Fruit fly (Drosophila melanogaster) whole organism, prepupa: ENCODE data around the gene CG33296.
A peak's percentile ranks its signal among the peaks of the same experiment; 100 is the strongest.

Experiments
- CG10669 ChIP-seq: fragments of 200-800 bp; sonication (Bioruptor generic); optimal IDR thresholded peaks from 3 replicates; lab custom pipeline; 2018; ENCODE audit warnings: missing biosample characterization, mild to moderate bottlenecking, missing genetic modification characterization, moderate library complexity
- CG11294 ChIP-seq: fragments of 200-800 bp; sonication (Bioruptor generic); IDR thresholded peaks from 2 replicates; pipeline ENCODE4 v1.3.6; 2022; ENCODE audit warnings: missing biosample characterization, missing genetic modification characterization
- CG11902 ChIP-seq: fragments of 200-800 bp; sonication (Bioruptor generic); optimal IDR thresholded peaks from 3 replicates; lab custom pipeline; 2016; ENCODE audit warnings: missing biosample characterization, missing genetic modification characterization
- CG15336 ChIP-seq: fragments of 200-800 bp; sonication (Bioruptor generic); IDR thresholded peaks from 2 replicates; pipeline ENCODE4 v1.3.6; 2022; ENCODE audit warnings: missing biosample characterization, missing genetic modification characterization
- CG1621 ChIP-seq: fragments of 200-800 bp; sonication (Bioruptor generic); optimal IDR thresholded peaks from 3 replicates; lab custom pipeline; 2018; ENCODE audit warnings: missing biosample characterization, mild to moderate bottlenecking, missing genetic modification characterization
- CG31627 ChIP-seq: fragments of 200-800 bp; sonication (Bioruptor generic); optimal IDR thresholded peaks from 3 replicates; lab custom pipeline; 2016; ENCODE audit warnings: missing biosample characterization, missing genetic modification characterization
- CG32006 ChIP-seq: fragments of 200-800 bp; sonication (Bioruptor generic); optimal IDR thresholded peaks from 3 replicates; lab custom pipeline; 2017; ENCODE audit warnings: missing biosample characterization, mild to moderate bottlenecking, missing genetic modification characterization
- CG34406 ChIP-seq: fragments of 200-800 bp; sonication (Bioruptor generic); optimal IDR thresholded peaks from 3 replicates; lab custom pipeline; 2016; ENCODE audit warnings: missing biosample characterization, missing genetic modification characterization
- CG3919 ChIP-seq: fragments of 200-800 bp; sonication (Bioruptor generic); optimal IDR thresholded peaks from 3 replicates; lab custom pipeline; 2016; ENCODE audit warnings: missing biosample characterization, missing genetic modification characterization
- CG4318 ChIP-seq: fragments of 200-800 bp; sonication (Bioruptor generic); optimal IDR thresholded peaks from 3 replicates; lab custom pipeline; 2017; ENCODE audit warnings: missing biosample characterization, mild to moderate bottlenecking, missing genetic modification characterization
- CG6163 ChIP-seq: fragments of 200-800 bp; sonication (Bioruptor generic); IDR thresholded peaks from 3 replicates; pipeline ENCODE4 v1.3.6; 2022; ENCODE audit warnings: missing biosample characterization, missing genetic modification characterization
- CG6276 ChIP-seq: fragments of 200-800 bp; sonication (Bioruptor generic); optimal IDR thresholded peaks from 2 replicates; lab custom pipeline; 2017; ENCODE audit warnings: missing biosample characterization, mild to moderate bottlenecking, missing genetic modification characterization
- CG6808 ChIP-seq: fragments of 200-800 bp; sonication (Bioruptor generic); optimal IDR thresholded peaks from 3 replicates; lab custom pipeline; 2017; ENCODE audit warnings: missing biosample characterization, missing genetic modification characterization, mild to moderate bottlenecking, moderate library complexity, missing genetic modification reagents
- CG6854 ChIP-seq: fragments of 200-800 bp; sonication (Bioruptor generic); optimal IDR thresholded peaks from 2 replicates; lab custom pipeline; 2017; ENCODE audit warnings: missing biosample characterization, mild to moderate bottlenecking, missing genetic modification characterization
- CG7368 ChIP-seq: fragments of 200-800 bp; sonication (Bioruptor generic); optimal IDR thresholded peaks from 3 replicates; lab custom pipeline; 2016; ENCODE audit warnings: missing biosample characterization, missing genetic modification characterization
- CG8119 ChIP-seq: fragments of 200-800 bp; sonication (Bioruptor generic); IDR thresholded peaks from 3 replicates; pipeline ENCODE4 v1.3.6; 2022; ENCODE audit warnings: missing biosample characterization, missing genetic modification characterization
- CG8632 ChIP-seq: fragments of 200-800 bp; sonication (Bioruptor generic); optimal IDR thresholded peaks from 3 replicates; lab custom pipeline; 2016; ENCODE audit warnings: missing biosample characterization, missing genetic modification characterization
- CG9139 ChIP-seq: fragments of 200-800 bp; sonication (Bioruptor generic); optimal IDR thresholded peaks from 3 replicates; lab custom pipeline; 2017; ENCODE audit warnings: missing biosample characterization, mild to moderate bottlenecking, missing genetic modification characterization
- Eip75B ChIP-seq: fragments of 200-800 bp; sonication (Bioruptor generic); optimal IDR thresholded peaks from 3 replicates; lab custom pipeline; 2016; ENCODE audit warnings: missing biosample characterization, missing genetic modification characterization
- Eip78C ChIP-seq: fragments of 200-800 bp; sonication (Bioruptor generic); peaks from one replicate; lab custom pipeline; 2016; ENCODE audit warnings: missing biosample characterization, missing genetic modification characterization
- Ets96B ChIP-seq: fragments of 200-800 bp; optimal IDR thresholded peaks from 2 replicates; lab custom pipeline; 2019; ENCODE audit warnings: missing biosample characterization, mild to moderate bottlenecking, missing genetic modification characterization, moderate library complexity
- Hr38 ChIP-seq: sonication (Bioruptor generic); optimal IDR thresholded peaks from 2 replicates; lab custom pipeline; 2016; ENCODE audit warnings: missing biosample characterization, missing genetic modification characterization
- Hr39 ChIP-seq: fragments of 200-800 bp; sonication (Bioruptor generic); optimal IDR thresholded peaks from 2 replicates; lab custom pipeline; 2016; ENCODE audit warnings: missing biosample characterization, missing genetic modification characterization
- Lpt ChIP-seq: fragments of 200-800 bp; sonication (Bioruptor generic); optimal IDR thresholded peaks from 3 replicates; lab custom pipeline; 2016; ENCODE audit warnings: missing biosample characterization, missing genetic modification characterization
- Met ChIP-seq: fragments of 200-800 bp; sonication (Bioruptor generic); optimal IDR thresholded peaks from 3 replicates; lab custom pipeline; 2016; ENCODE audit warnings: missing biosample characterization, missing genetic modification characterization
- Smox ChIP-seq: fragments of 200-800 bp; sonication (Bioruptor generic); optimal IDR thresholded peaks from 3 replicates; lab custom pipeline; 2016; ENCODE audit warnings: missing biosample characterization, missing genetic modification characterization
- Sox102F ChIP-seq: fragments of 200-800 bp; sonication (Bioruptor generic); optimal IDR thresholded peaks from 2 replicates; lab custom pipeline; 2016; ENCODE audit warnings: missing biosample characterization, mild to moderate bottlenecking, missing genetic modification characterization
- Sox14 ChIP-seq: fragments of 200-800 bp; sonication (Bioruptor generic); optimal IDR thresholded peaks from 3 replicates; lab custom pipeline; 2016; ENCODE audit warnings: missing biosample characterization, missing genetic modification characterization
- Sox15 ChIP-seq: fragments of 200-800 bp; sonication (Bioruptor generic); optimal IDR thresholded peaks from 3 replicates; lab custom pipeline; 2016; ENCODE audit warnings: missing biosample characterization, missing genetic modification characterization
- achi ChIP-seq: fragments of 200-800 bp; sonication (Bioruptor generic); optimal IDR thresholded peaks from 3 replicates; lab custom pipeline; 2016; ENCODE audit warnings: missing biosample characterization, missing genetic modification characterization
- dsx ChIP-seq: fragments of 200-800 bp; optimal IDR thresholded peaks from 3 replicates; lab custom pipeline; 2019; ENCODE audit warnings: missing biosample characterization, mild to moderate bottlenecking, missing genetic modification characterization, moderate library complexity; ENCODE audit not compliant: poor library complexity, severe bottlenecking
- eg ChIP-seq: fragments of 200-800 bp; sonication (Bioruptor generic); IDR thresholded peaks from 3 replicates; pipeline ENCODE4 v1.3.6; 2022; ENCODE audit warnings: missing biosample characterization, missing genetic modification characterization
- esn ChIP-seq: fragments of 200-800 bp; sonication (Bioruptor generic); optimal IDR thresholded peaks from 2 replicates; lab custom pipeline; 2016; ENCODE audit warnings: missing biosample characterization, mild to moderate bottlenecking, missing genetic modification characterization, moderate library complexity
- fd85E ChIP-seq: fragments of 200-800 bp; sonication (Bioruptor generic); optimal IDR thresholded peaks from 3 replicates; lab custom pipeline; 2016; ENCODE audit warnings: missing biosample characterization, missing genetic modification characterization
- net ChIP-seq: fragments of 200-800 bp; sonication (Bioruptor generic); optimal IDR thresholded peaks from 3 replicates; lab custom pipeline; 2016; ENCODE audit warnings: missing biosample characterization, missing genetic modification characterization
- pdm3 ChIP-seq: fragments of 200-800 bp; sonication (Bioruptor generic); optimal IDR thresholded peaks from 3 replicates; lab custom pipeline; 2016; ENCODE audit warnings: missing biosample characterization, missing genetic modification characterization
- svp ChIP-seq: fragments of 200-800 bp; sonication (Bioruptor generic); peaks from one replicate; lab custom pipeline; 2016; ENCODE audit warnings: missing biosample characterization, missing genetic modification characterization
- topi ChIP-seq: fragments of 200-800 bp; sonication (Bioruptor generic); optimal IDR thresholded peaks from 3 replicates; lab custom pipeline; 2016; ENCODE audit warnings: missing biosample characterization, missing genetic modification characterization
- vri ChIP-seq: fragments of 200-800 bp; sonication (Bioruptor generic); optimal IDR thresholded peaks from 3 replicates; lab custom pipeline; 2016; ENCODE audit warnings: missing biosample characterization, mild to moderate bottlenecking, missing genetic modification characterization

CG33296 gene

DNA sequence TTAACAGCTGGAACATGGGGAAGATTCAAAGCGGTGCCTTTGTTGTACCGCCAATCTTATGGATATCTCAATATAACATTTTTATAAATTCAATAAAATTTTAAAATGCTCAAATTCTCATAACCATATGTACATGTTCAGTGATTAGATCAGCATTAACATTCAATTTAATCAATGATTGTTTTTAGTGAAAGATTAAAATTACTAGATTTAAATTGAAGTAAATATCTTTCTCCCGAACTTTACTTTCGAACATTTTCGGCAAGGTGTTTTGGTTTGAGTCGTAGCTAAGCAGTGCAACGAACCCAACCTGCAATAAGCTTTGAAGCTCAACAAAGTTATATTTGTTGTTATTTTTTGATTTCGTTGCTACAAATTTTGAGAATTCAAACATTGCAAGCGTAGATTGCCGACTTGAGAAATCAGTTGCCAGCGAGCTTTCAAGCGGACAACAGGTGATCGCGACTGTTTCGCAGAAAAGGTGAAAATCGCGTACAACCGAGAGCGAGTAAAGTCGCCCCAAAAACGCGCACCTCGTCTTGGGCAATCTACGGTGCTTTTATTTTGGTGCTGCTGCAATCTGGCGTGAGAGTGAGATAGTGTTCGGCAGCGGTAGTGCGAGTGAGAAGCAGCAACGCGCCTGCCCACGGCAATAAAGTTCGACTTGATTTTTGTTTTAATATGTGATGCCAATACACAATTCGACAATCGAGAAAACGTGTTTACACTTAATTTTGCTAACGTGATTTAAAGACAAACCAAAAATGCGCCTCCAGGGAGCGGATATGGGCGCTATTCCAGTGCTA is 13.9 kb downstream of the CG33296 start, which contains the start of gene Tep3 (continued):
- TF ChIP-seq esn (peak; percentile 61), pdm3 (GFP tag; lab: Kevin White, UChicago) (peak; percentile 62), Sox15 (no peak), Eip78C (GFP tag; lab: Kevin White, UChicago) (peak; percentile 85), CG31627 (GFP tag; lab: Kevin White, UChicago) (peak; percentile 43), CG15336 (GFP tag; lab: Robert Waterston, UW) (peak; percentile 35; the same call in 1 of the 2 replicates), net (no peak), dsx (GFP tag; lab: Kevin White, UChicago) (peak; percentile 75), CG6276 (GFP tag; lab: Kevin White, UChicago) (peak; percentile 34), CG7368 (GFP tag; lab: Kevin White, UChicago) (no peak), Sox14 (GFP tag; lab: Kevin White, UChicago) (peak; percentile 66), CG4318 (GFP tag; lab: Kevin White, UChicago) (no peak), eg (peak; percentile 55), CG6808 (peak; percentile 26), Smox (GFP tag; lab: Kevin White, UChicago) (peak; percentile 53), fd85E (no peak), Met (GFP tag; lab: Kevin White, UChicago) (peak; percentile 41), CG11294 (no peak)
- TF ChIP-seq, all 60 proteins: peak for 39

dm6 chr2L:7701417-7701816 is 15.0 kb downstream of the CG33296 start, which contains the start of gene Tep2:
Gene Tep2, minus strand, starts transcription at chr2L:7701601.
- TF ChIP-seq CG6163 (GFP tag; lab: Robert Waterston, UW) (peak; percentile 49; the same call in 1 of the 3 replicates), CG8119 (GFP tag; lab: Robert Waterston, UW) (no peak), Lpt (no peak), svp (GFP tag; lab: Kevin White, UChicago) (peak; percentile 97), Sox14 (GFP tag; lab: Kevin White, UChicago) (peak; percentile 80), CG32006 (no peak), Hr38 (GFP tag; lab: Kevin White, UChicago) (no peak), Sox102F (GFP tag; lab: Kevin White, UChicago) (peak; percentile 48), CG10669 (GFP tag; lab: Kevin White, UChicago) (no peak), CG9139 (GFP tag; lab: Kevin White, UChicago) (peak; percentile 6), CG34406 (GFP tag; lab: Kevin White, UChicago) (no peak), CG6854 (no peak), esn (peak; percentile 25), vri (no peak), dsx (GFP tag; lab: Kevin White, UChicago) (peak; percentile 27), CG6808 (no peak)
- TF ChIP-seq, all 60 proteins: peak for 7

dm6 chr2L:7692583-7693080 is 23.8 kb downstream of the CG33296 start, which contains the start of the genes CG7025 and CG43235:
Gene CG7025, minus strand, starts transcription at chr2L:7692683.
Gene CG43235, plus strand, starts transcription at chr2L:7693030.
- TF ChIP-seq Sox102F (GFP tag; lab: Kevin White, UChicago) (no peak), Met (GFP tag; lab: Kevin White, UChicago) (no peak), CG6276 (GFP tag; lab: Kevin White, UChicago) (no peak), svp (GFP tag; lab: Kevin White, UChicago) (peak; percentile 43), Smox (GFP tag; lab: Kevin White, UChicago) (no peak)

DNA sequence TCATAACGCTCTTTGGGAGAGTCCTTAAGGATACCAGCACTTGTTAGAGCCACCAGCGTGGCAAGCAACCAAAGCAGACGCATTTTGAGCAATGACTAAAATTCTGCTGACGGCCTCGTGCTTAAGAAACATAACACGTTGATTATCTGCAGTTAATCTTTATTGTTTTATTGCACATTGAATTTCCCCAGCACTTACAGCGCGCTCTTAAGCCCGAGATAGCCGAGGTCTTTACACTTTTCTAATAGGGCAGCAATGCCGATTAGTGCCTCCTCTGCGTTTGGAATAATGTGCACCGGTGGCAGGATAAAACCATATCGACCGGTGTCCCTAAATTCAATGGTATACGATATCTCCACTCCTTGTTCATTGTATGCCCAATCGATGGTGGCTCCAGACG is 25.5 kb downstream of the CG33296 start, which contains the start of gene CG18585:
CG18585 (minus strand) TSS at position 101 of the 400 bp plus-strand sequence.
- TF ChIP-seq Hr39 (GFP tag; lab: Kevin White, UChicago) (no peak), CG15336 (GFP tag; lab: Robert Waterston, UW) (no peak), fd85E (no peak), Ets96B (tag; lab: Kevin White, UChicago) (no peak), Eip75B (no peak), Sox102F (GFP tag; lab: Kevin White, UChicago) (no peak), CG11902 (no peak), CG8632 (GFP tag; lab: Kevin White, UChicago) (no peak), net (no peak), CG10669 (GFP tag; lab: Kevin White, UChicago) (no peak), topi (GFP tag; lab: Kevin White, UChicago) (no peak), CG3919 (GFP tag; lab: Kevin White, UChicago) (no peak), Eip78C (GFP tag; lab: Kevin White, UChicago) (no peak), Sox15 (no peak), achi (GFP tag; lab: Kevin White, UChicago) (no peak), CG6854 (no peak), Smox (GFP tag; lab: Kevin White, UChicago) (no peak), pdm3 (GFP tag; lab: Kevin White, UChicago) (no peak), CG1621 (no peak)
